Fruit fly (Drosophila melanogaster): Measurements from ENCODE around the gene Ppox.

Ppox gene

DNA sequence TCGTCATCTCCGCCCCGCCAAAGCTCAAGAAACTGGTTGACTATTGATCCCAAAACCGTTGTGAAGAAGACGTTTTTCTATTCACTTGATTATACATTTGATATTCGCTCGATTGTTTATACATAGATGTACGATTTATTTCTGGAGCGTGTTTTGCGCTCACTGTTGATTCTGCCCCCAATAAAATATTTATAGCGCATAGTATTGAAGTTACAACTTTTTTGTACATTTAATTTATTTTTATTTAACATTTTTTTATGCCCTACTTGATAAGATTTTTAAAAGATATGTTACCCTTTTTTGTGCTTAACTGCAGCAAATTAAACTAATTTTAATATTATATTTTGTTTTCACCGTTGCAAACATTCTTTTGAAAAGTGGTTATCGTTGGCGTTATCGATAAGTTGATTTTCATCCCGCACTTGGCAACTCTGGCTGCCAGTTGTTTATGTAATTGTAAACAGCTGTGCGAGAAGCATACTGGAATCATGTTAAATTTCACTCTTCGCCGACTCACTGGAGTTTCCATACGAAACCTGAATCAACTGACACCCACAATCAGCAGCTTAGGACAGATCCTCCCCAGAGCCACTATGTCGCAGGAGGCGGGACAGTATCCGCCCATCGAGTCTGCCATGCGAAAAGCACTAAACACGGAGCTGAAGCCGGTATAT, 2.3 kb downstream of the Ppox start, which contains the start of gene CG31126 (continued):
- no peak for TF ChIP-seq pan (optimal IDR thresholded peaks at IDR 0.05)
- TF ChIP-seq Hnf4 (GFP tag; optimal IDR thresholded peaks at IDR 0.05) = no peak

DNA sequence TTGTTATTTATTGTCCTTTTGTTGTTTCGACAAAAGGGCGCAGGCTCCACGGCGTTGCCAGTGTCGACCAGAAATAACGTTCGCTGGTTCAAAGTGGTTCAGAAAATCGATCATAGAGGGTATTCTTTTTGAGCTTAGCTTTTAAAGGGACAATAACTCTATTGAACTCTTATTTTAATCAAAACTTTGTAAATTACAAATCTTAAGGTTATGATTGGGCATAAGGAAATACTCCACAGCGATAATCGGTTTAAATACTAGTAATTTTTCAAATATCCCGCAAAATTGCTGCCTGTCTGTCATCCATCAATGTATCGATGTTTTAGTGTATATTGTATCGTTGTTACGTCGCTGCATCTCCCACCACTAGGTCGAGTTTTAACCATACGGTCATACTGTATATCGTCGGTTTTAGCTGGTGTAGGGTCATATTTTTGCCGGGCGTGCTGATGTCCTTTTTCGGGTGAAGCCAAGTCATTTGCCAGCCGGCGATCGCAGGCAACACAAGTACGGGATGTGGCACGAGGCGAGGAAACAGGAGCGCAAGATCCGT, 6.8 kb downstream of the Ppox start, which contains the start of the genes CG31125 and CG6695:
CG31125 (minus strand) TSS at position 51 of the 553 bp plus-strand sequence.
CG6695 (plus strand) TSS at position 391 of the 553 bp plus-strand sequence.
- TF ChIP-seq sv (GFP tag; optimal IDR thresholded peaks at IDR 0.05) = peak; percentile 58
- no peak for TF ChIP-seq Hr78 (GFP tag; optimal IDR thresholded peaks at IDR 0.05)
- no peak for TF ChIP-seq CrebA (GFP tag; optimal IDR thresholded peaks at IDR 0.05; ENCODE audit: borderline replicate concordance)
- peak; percentile 75 for TF ChIP-seq Hr83 (GFP tag; optimal IDR thresholded peaks at IDR 0.05; ENCODE audit: poor library complexity, severe bottlenecking)
- peak; percentile 50 for TF ChIP-seq ey (GFP tag; optimal IDR thresholded peaks at IDR 0.05)
- peak; percentile 47 for TF ChIP-seq psq (GFP tag; optimal IDR thresholded peaks at IDR 0.05)
- TF ChIP-seq HLH106 (tag; optimal IDR thresholded peaks at IDR 0.05) = peak; percentile 61
- peak; percentile 40 for TF ChIP-seq OdsH (GFP tag; optimal IDR thresholded peaks at IDR 0.05)

DNA sequence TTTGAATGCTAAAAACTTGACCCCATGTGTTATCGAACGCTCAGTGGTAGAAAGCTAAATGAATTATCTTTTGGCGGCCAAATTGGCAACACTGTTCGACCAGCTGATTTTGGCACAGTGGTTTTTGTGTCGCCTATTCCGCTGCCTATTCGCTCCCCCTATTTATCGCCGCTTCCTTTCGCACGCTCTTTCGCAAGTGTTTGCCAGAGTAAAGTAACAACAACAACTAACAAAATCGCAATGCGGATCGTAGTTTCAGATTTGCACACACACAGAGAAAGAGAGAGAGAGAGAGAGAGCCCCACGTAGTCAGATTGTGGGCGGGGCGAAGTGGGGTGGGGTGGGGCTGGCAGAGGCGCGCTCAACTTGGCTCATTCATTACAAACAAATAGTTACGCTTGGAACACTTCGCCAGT, 10.6 kb downstream of the Ppox start:
- TF ChIP-seq psq (GFP tag; optimal IDR thresholded peaks at IDR 0.05) (peak; percentile 94), Abd-B (GFP tag; optimal IDR thresholded peaks at IDR 0.05) (no peak), N (GFP tag; optimal IDR thresholded peaks at IDR 0.05) (no peak), CG32264 (GFP tag; optimal IDR thresholded peaks at IDR 0.05) (no peak), Hr78 (GFP tag; optimal IDR thresholded peaks at IDR 0.05) (no peak), HLH106 (tag; optimal IDR thresholded peaks at IDR 0.05) (peak; percentile 32), sage (GFP tag; optimal IDR thresholded peaks at IDR 0.05) (no peak), rgr (GFP tag; optimal IDR thresholded peaks at IDR 0.05) (peak; percentile 38), OdsH (GFP tag; optimal IDR thresholded peaks at IDR 0.05) (peak; percentile 43), pan (optimal IDR thresholded peaks at IDR 0.05) (no peak), Sp1 (GFP tag; optimal IDR thresholded peaks at IDR 0.05) (peak; percentile 31), Dif (GFP tag; optimal IDR thresholded peaks at IDR 0.05; ENCODE audit: partially characterized antibody) (peak; percentile 56), Dfd (GFP tag; optimal IDR thresholded peaks at IDR 0.05) (no peak), dl (GFP tag; optimal IDR thresholded peaks at IDR 0.05; ENCODE audit: insufficient read depth in 1 of 2, partially characterized antibody in 2 of 2) (no peak), jim (GFP tag; optimal IDR thresholded peaks at IDR 0.05) (no peak), Jra (GFP tag; optimal IDR thresholded peaks at IDR 0.05) (no peak), Myc (optimal IDR thresholded peaks at IDR 0.05) (no peak), Mio (GFP tag; optimal IDR thresholded peaks at IDR 0.05) (no peak), ey (GFP tag; optimal IDR thresholded peaks at IDR 0.05) (peak; percentile 15)

DNA sequence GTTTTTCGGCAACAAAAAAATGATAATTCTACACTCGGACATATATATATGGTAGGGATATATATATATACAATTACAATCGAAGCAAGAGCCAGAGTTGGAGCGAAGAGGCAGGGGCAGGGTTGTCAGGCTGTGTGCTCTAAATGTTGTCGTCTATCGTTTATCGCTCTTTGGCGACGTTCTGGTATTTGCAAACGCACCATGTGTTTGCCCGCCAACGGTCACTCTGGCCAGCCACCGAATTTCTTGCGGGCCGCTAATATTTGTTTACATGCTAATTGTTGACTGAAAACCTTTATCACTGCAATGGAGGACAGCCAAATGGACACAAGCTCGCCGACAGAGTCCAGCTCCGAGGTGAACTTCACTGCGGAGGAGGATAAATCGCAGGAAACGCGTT, 11.7 kb downstream of the Ppox start, which contains the start of the genes puf and ash2:
puf (minus strand) TSS at position 121 of the 400 bp plus-strand sequence.
ash2 (plus strand) TSS at position 203 of the 400 bp plus-strand sequence.
- no peak for TF ChIP-seq Abd-B (GFP tag; optimal IDR thresholded peaks at IDR 0.05)
- no peak for TF ChIP-seq sage (GFP tag; optimal IDR thresholded peaks at IDR 0.05)
- no peak for TF ChIP-seq Mio (GFP tag; optimal IDR thresholded peaks at IDR 0.05)
- TF ChIP-seq Dfd (GFP tag; optimal IDR thresholded peaks at IDR 0.05) = no peak
- no peak for TF ChIP-seq Sp1 (GFP tag; optimal IDR thresholded peaks at IDR 0.05)
- TF ChIP-seq Dif (GFP tag; optimal IDR thresholded peaks at IDR 0.05; ENCODE audit: partially characterized antibody) = peak; percentile 25

DNA sequence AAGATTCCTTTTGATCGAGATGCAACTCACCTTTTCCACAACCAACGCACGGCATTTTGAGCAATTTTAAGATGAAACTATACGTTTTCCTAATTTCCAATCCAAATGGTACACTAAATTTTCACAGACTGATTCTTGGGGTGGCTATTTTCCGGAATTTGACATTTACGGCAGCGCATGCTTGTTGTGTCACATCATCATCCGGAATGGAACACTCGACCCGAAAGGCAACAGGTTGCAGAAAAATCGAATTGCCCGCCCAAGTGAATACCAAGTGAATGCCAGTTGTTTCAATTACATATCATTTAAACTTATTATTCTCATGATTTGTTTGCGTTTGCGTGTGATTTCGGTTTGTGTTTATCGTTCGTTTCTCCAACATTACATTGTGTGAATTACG, 26.7 kb downstream of the Ppox start, which contains the start of gene MtnF:
MtnF (minus strand) TSS at position 209 of the 400 bp plus-strand sequence.
- TF ChIP-seq Hr83 (GFP tag; optimal IDR thresholded peaks at IDR 0.05; ENCODE audit: poor library complexity, severe bottlenecking) = no peak

DNA sequence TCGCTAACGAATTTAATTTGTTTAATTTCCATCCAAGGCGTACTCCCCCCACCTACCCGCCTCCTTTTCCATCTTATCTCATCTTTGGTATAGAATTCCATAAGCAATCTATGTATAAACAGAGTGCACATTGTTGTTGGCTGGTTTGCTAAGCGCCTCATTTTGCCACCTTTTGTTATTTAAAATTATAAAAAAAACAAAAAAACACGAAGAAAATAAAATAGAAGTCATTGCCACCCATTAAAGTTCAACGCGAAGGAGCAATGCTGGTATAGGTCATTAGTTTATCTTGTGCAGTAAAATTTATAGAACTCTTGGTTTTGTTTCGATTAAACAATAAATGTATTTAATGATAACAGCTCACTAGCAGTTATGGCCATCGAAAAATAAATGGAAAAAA, 27.3 kb downstream of the Ppox start:
- TF ChIP-seq CG32264 (GFP tag; optimal IDR thresholded peaks at IDR 0.05) = no peak
- TF ChIP-seq foxo (GFP tag; optimal IDR thresholded peaks at IDR 0.05) = no peak
- no peak for TF ChIP-seq jim (GFP tag; optimal IDR thresholded peaks at IDR 0.05)
- no peak for TF ChIP-seq Dfd (GFP tag; optimal IDR thresholded peaks at IDR 0.05)
- TF ChIP-seq pan (optimal IDR thresholded peaks at IDR 0.05) = no peak
- no peak for TF ChIP-seq Jra (GFP tag; optimal IDR thresholded peaks at IDR 0.05)
- TF ChIP-seq tai (GFP tag; optimal IDR thresholded peaks at IDR 0.05) = no peak
- no peak for TF ChIP-seq CG9705 (GFP tag; optimal IDR thresholded peaks at IDR 0.05)
- no peak for TF ChIP-seq HLH106 (tag; optimal IDR thresholded peaks at IDR 0.05)
- TF ChIP-seq Sp1 (GFP tag; optimal IDR thresholded peaks at IDR 0.05) = no peak
- no peak for TF ChIP-seq N (GFP tag; optimal IDR thresholded peaks at IDR 0.05)
- TF ChIP-seq brk (GFP tag; optimal IDR thresholded peaks at IDR 0.05) = no peak
- no peak for TF ChIP-seq fru (GFP tag; optimal IDR thresholded peaks at IDR 0.05)
- no peak for TF ChIP-seq Hnf4 (GFP tag; optimal IDR thresholded peaks at IDR 0.05)
- no peak for TF ChIP-seq sv (GFP tag; optimal IDR thresholded peaks at IDR 0.05)
- TF ChIP-seq usp (GFP tag; optimal IDR thresholded peaks at IDR 0.05) = no peak
